Worm (Caenorhabditis elegans) whole organism, L3 larva: ENCODE data around the gene F28B4.4.

Experiments used
- aly-2 ChIP-seq: fragments of 150-350 bp; optimal IDR thresholded peaks from 2 replicates; lab custom pipeline; 2014; ENCODE audit warnings: missing biosample characterization, missing genetic modification characterization
- ama-1 ChIP-seq: fragments of 150-350 bp; optimal IDR thresholded peaks from 2 replicates; lab custom pipeline; 2018
- ceh-28 ChIP-seq: fragments of 150-350 bp; optimal IDR thresholded peaks from 2 replicates; lab custom pipeline; 2014; ENCODE audit warnings: missing biosample characterization, missing genetic modification reagents, missing genetic modification characterization
- egl-27 ChIP-seq: sonication (generic microtip); optimal IDR thresholded peaks from 4 replicates; lab custom pipeline; 2017; ENCODE audit warnings: missing biosample characterization, missing genetic modification reagents, missing genetic modification characterization
- fos-1 ChIP-seq: fragments of 150-350 bp; optimal IDR thresholded peaks from 2 replicates; lab custom pipeline; 2014; ENCODE audit warnings: missing biosample characterization, missing genetic modification characterization
- lin-15B ChIP-seq: fragments of 150-350 bp; optimal IDR thresholded peaks from 2 replicates; lab custom pipeline; 2014; ENCODE audit warnings: missing biosample characterization, missing genetic modification characterization
- lin-39 ChIP-seq: fragments of 150-350 bp; optimal IDR thresholded peaks from 2 replicates; lab custom pipeline; 2018; ENCODE audit warnings: missing biosample characterization, missing genetic modification reagents, missing genetic modification characterization
- nhr-25 ChIP-seq: sonication (generic microtip); optimal IDR thresholded peaks from 2 replicates; lab custom pipeline; 2017; ENCODE audit warnings: missing biosample characterization, missing genetic modification characterization
- nhr-28 ChIP-seq: fragments of 150-350 bp; optimal IDR thresholded peaks from 2 replicates; lab custom pipeline; 2014; ENCODE audit warnings: missing biosample characterization, missing genetic modification characterization
- sea-2 ChIP-seq: fragments of 150-350 bp; sonication (generic microtip); optimal IDR thresholded peaks from 4 replicates; lab custom pipeline; 2014; ENCODE audit warnings: missing biosample characterization, missing genetic modification reagents, missing genetic modification characterization
- zag-1 ChIP-seq: fragments of 150-350 bp; optimal IDR thresholded peaks from 2 replicates; lab custom pipeline; 2014; ENCODE audit warnings: missing biosample characterization, missing genetic modification characterization
- ztf-11 ChIP-seq: fragments of 150-350 bp; optimal IDR thresholded peaks from 2 replicates; lab custom pipeline; 2014; ENCODE audit warnings: missing biosample characterization, missing genetic modification characterization

ce11 chrX:3181376-3181775 is 28.0 kb downstream of the F28B4.4 start:
- TF ChIP-seq lin-15B (tag; lab: Kevin White, UChicago) (no peak), zag-1 (tag; lab: Kevin White, UChicago) (no peak), ztf-11 (tag; lab: Kevin White, UChicago) (no peak), ama-1 (lab: Kevin White, UChicago) (no peak), ceh-28 (tag; lab: Kevin White, UChicago) (no peak), aly-2 (tag; lab: Kevin White, UChicago) (no peak), fos-1 (tag; lab: Kevin White, UChicago) (no peak), nhr-25 (tag; lab: Kevin White, UChicago) (no peak), lin-39 (tag; lab: Kevin White, UChicago) (no peak), sea-2 (GFP tag; lab: Kevin White, UChicago) (no peak), nhr-28 (no peak), egl-27 (tag; lab: Kevin White, UChicago) (no peak)
